Fruit fly (Drosophila melanogaster) whole organism, pupa: Measurements from ENCODE around the gene CG3285.

Source experiments
- CG10348 ChIP-seq: fragments of 200-800 bp; sonication (Bioruptor generic); IDR thresholded peaks from 2 replicates; pipeline ENCODE4 v1.3.6; 2022; ENCODE audit warnings: missing biosample characterization, missing genetic modification characterization
- CG12605 ChIP-seq: fragments of 200-800 bp; sonication (Bioruptor generic); IDR thresholded peaks from 2 replicates; pipeline ENCODE4 v1.3.6; 2022; ENCODE audit warnings: missing biosample characterization, missing genetic modification characterization
- CG13204 ChIP-seq: fragments of 200-800 bp; sonication (Bioruptor generic); optimal IDR thresholded peaks from 2 replicates; lab custom pipeline; 2018; ENCODE audit warnings: missing biosample characterization, mild to moderate bottlenecking, missing genetic modification characterization, moderate library complexity
- CG14655 ChIP-seq: fragments of 200-800 bp; sonication (Bioruptor generic); optimal IDR thresholded peaks from 3 replicates; lab custom pipeline; 2017; ENCODE audit warnings: mild to moderate bottlenecking, missing biosample characterization, missing genetic modification reagents, missing genetic modification characterization
- CG15710 ChIP-seq: fragments of 200-800 bp; sonication (Bioruptor generic); optimal IDR thresholded peaks from 2 replicates; lab custom pipeline; 2018; ENCODE audit warnings: missing biosample characterization, mild to moderate bottlenecking, missing genetic modification characterization, moderate library complexity
- CG17806 ChIP-seq: fragments of 200-800 bp; sonication (Bioruptor generic); optimal IDR thresholded peaks from 2 replicates; lab custom pipeline; 2018; ENCODE audit warnings: missing biosample characterization, mild to moderate bottlenecking, missing genetic modification characterization, moderate library complexity
- CG32121 ChIP-seq: fragments of 200-800 bp; sonication (Bioruptor generic); IDR thresholded peaks from 2 replicates; pipeline ENCODE4 v1.3.6; 2022; ENCODE audit warnings: missing biosample characterization, missing genetic modification characterization
- CG34367 ChIP-seq: fragments of 200-800 bp; sonication (Bioruptor generic); optimal IDR thresholded peaks from 2 replicates; lab custom pipeline; 2018; ENCODE audit warnings: missing biosample characterization, mild to moderate bottlenecking, missing genetic modification characterization
- CG4496 ChIP-seq: fragments of 200-800 bp; sonication (Bioruptor generic); IDR thresholded peaks from 3 replicates; pipeline ENCODE4 v1.3.6; 2022; ENCODE audit warnings: missing biosample characterization, missing genetic modification characterization
- CG8159 ChIP-seq: fragments of 200-800 bp; sonication (Bioruptor generic); optimal IDR thresholded peaks from 3 replicates; lab custom pipeline; 2018; ENCODE audit warnings: missing biosample characterization, mild to moderate bottlenecking, missing genetic modification characterization, moderate library complexity
- CG8301 ChIP-seq: fragments of 200-800 bp; sonication (Bioruptor generic); optimal IDR thresholded peaks from 2 replicates; lab custom pipeline; 2018; ENCODE audit warnings: missing biosample characterization, mild to moderate bottlenecking, missing genetic modification characterization
- CG9948 ChIP-seq: fragments of 200-800 bp; sonication (Bioruptor generic); optimal IDR thresholded peaks from 2 replicates; lab custom pipeline; 2018; ENCODE audit warnings: missing biosample characterization, mild to moderate bottlenecking, missing genetic modification characterization, moderate library complexity
- D1 ChIP-seq: fragments of 200-800 bp; sonication (Bioruptor generic); optimal IDR thresholded peaks from 2 replicates; lab custom pipeline; 2018; ENCODE audit warnings: missing biosample characterization, mild to moderate bottlenecking, missing genetic modification characterization, moderate library complexity
- EcR ChIP-seq: fragments of 200-800 bp; sonication (Bioruptor generic); optimal IDR thresholded peaks from 3 replicates; lab custom pipeline; 2019; ENCODE audit warnings: missing biosample characterization, missing genetic modification characterization, mild to moderate bottlenecking, moderate library complexity, missing genetic modification reagents
- Ets98B ChIP-seq: fragments of 200-800 bp; sonication (Bioruptor generic); IDR thresholded peaks from 2 replicates; pipeline ENCODE4 v1.3.6; 2022; ENCODE audit warnings: missing biosample characterization, missing genetic modification characterization
- Pif1A ChIP-seq: fragments of 200-800 bp; sonication (Bioruptor generic); optimal IDR thresholded peaks from 3 replicates; lab custom pipeline; 2016; ENCODE audit warnings: missing biosample characterization, missing genetic modification characterization
- Pif1B ChIP-seq: fragments of 200-800 bp; sonication (Bioruptor generic); optimal IDR thresholded peaks from 3 replicates; lab custom pipeline; 2016; ENCODE audit warnings: missing biosample characterization, missing genetic modification characterization
- Snoo ChIP-seq: fragments of 200-800 bp; sonication (Bioruptor generic); optimal IDR thresholded peaks from 3 replicates; lab custom pipeline; 2017; ENCODE audit warnings: missing biosample characterization, mild to moderate bottlenecking, missing genetic modification characterization, inconsistent platforms
- fd96Ca ChIP-seq: fragments of 200-800 bp; sonication (Bioruptor generic); IDR thresholded peaks from 3 replicates; pipeline ENCODE4 v1.3.6; 2022; ENCODE audit warnings: missing biosample characterization, missing genetic modification characterization
- gl ChIP-seq: fragments of 200-800 bp; sonication (Bioruptor generic); optimal IDR thresholded peaks from 2 replicates; lab custom pipeline; 2018; ENCODE audit warnings: missing biosample characterization, mild to moderate bottlenecking, missing genetic modification characterization
- rn ChIP-seq: fragments of 200-800 bp; sonication (Bioruptor generic); IDR thresholded peaks from 2 replicates; pipeline ENCODE4 v1.3.6; 2022; ENCODE audit warnings: missing biosample characterization, missing genetic modification characterization

Gene CG3285

DNA sequence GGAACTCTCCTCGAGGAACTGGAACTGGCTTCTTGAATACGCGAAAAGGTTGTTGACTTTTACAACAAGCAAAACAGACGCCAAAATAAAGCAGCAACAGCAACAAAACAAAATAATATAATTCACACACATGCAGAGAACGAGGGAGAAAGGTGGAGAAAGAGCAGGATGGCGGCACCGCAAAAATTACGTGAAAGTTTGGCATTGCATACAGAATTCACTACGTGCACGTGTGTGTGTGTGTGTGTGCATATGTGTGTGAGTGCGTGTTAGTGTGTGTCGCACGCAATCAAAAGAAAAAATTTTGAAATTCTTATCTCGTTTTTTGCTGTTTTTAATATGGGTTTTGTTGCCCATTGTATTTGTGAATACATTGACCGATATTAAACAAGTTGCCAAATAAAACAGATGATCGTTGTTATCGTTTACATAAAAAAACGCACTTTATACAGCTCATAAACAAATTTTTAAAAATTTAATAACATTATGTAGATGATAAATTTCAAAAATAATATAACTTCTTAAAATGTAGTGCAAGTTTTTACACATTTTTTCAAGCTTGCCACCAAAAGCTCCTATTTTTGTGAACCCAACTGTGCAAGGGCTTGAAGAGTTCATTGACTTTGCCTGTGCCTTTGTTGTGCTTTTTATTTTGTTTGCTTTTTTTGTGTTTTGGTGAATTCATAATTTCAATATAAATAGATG is 10.7 kb downstream of the CG3285 start:
- TF ChIP-seq CG15710 (tag; lab: Kevin White, UChicago) (peak; percentile 7), rn (GFP tag; lab: Robert Waterston, UW) (no peak), CG14655 (GFP tag; lab: Kevin White, UChicago) (peak; percentile 2), CG17806 (tag; lab: Kevin White, UChicago) (peak; percentile 33), CG9948 (tag; lab: Kevin White, UChicago) (peak; percentile 17), CG12605 (GFP tag; lab: Robert Waterston, UW) (no peak), Snoo (tag; lab: Kevin White, UChicago) (peak; percentile 87), EcR (GFP tag; lab: Kevin White, UChicago) (peak; percentile 52), Pif1A (no peak)
- TF ChIP-seq, all 21 proteins: peak for 6

DNA sequence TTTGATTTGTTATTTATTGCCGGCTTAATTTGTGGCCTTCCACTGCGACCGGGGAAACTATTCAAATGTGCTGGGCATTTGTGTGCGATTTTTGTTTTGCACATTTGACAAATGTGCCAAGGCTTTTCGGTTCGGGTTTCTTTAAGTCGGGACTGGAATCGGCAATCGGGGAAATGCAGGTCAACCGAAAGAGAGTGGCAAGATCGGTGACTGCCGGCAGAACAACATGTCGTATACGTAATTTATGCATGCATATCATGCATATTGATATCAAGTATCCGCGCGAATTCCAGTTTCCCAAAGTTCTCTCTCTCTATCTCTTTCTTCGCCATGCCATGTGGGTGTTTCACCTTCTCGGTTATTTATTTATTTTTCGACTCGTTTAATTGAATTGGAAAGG is 11.6 kb downstream of the CG3285 start:
- TF ChIP-seq CG17806 (tag; lab: Kevin White, UChicago) = no peak
- TF ChIP-seq CG12605 (GFP tag; lab: Robert Waterston, UW) = no peak
- no peak for TF ChIP-seq CG9948 (tag; lab: Kevin White, UChicago)
- no peak for TF ChIP-seq CG32121 (GFP tag; lab: Robert Waterston, UW)
- TF ChIP-seq CG8301 = no peak
- TF ChIP-seq CG4496 (GFP tag; lab: Robert Waterston, UW) = no peak
- TF ChIP-seq CG15710 (tag; lab: Kevin White, UChicago) = no peak
- TF ChIP-seq gl (tag; lab: Kevin White, UChicago) = no peak
- no peak for TF ChIP-seq CG14655 (GFP tag; lab: Kevin White, UChicago)
- TF ChIP-seq fd96Ca (GFP tag; lab: Robert Waterston, UW) = no peak
- no peak for TF ChIP-seq Pif1A
- TF ChIP-seq Pif1B (GFP tag; lab: Kevin White, UChicago) = no peak
- no peak for TF ChIP-seq CG13204
- no peak for TF ChIP-seq Snoo (tag; lab: Kevin White, UChicago)
- TF ChIP-seq EcR (GFP tag; lab: Kevin White, UChicago) = no peak
- TF ChIP-seq rn (GFP tag; lab: Robert Waterston, UW) = no peak
- no peak for TF ChIP-seq Ets98B (GFP tag; lab: Robert Waterston, UW)
- TF ChIP-seq CG10348 (GFP tag; lab: Robert Waterston, UW) = no peak
- TF ChIP-seq, all 21 proteins: peak for 0

DNA sequence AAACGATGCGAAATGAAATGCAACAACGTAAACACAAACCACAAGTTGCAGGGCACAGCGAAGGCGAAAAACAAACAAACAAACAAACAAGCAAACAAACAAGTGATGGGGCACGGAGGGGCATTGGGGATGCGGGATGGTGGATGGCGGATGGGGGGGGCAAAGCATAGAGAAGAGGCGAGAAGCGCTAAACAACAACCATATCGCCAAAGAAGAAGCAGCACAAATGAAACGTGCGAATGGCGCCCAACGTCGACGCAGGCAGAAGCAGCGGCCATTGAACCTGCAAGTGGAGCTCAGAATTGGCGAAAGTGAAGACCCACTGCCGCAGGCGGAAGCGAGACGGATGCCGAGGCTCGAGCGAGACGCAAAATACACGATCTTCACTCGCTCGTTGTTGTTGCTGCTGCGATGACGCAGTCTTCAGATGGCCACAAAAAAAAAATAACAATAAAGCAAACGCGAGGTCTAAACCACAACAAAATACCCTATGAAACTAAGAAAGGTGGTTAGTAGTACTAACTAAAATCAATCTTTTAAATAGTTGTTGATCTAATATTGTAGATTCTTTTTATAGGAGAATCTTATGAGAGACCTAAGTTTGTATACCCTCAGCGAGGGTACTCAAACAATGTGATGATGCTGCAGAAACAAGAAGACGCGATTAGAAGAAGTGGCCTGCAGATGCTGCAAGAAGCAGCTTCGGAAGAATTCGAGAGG is 15.2 kb downstream of the CG3285 start:
- TF ChIP-seq CG4496 (GFP tag; lab: Robert Waterston, UW) (peak; percentile 87), EcR (GFP tag; lab: Kevin White, UChicago) (peak; percentile 99), D1 (tag; lab: Kevin White, UChicago) (no peak), CG17806 (tag; lab: Kevin White, UChicago) (peak; percentile 83), fd96Ca (GFP tag; lab: Robert Waterston, UW) (peak; percentile 83), Snoo (tag; lab: Kevin White, UChicago) (peak; percentile 78), CG9948 (tag; lab: Kevin White, UChicago) (peak; percentile 85), CG10348 (GFP tag; lab: Robert Waterston, UW) (no peak), CG13204 (peak; percentile 63), Ets98B (GFP tag; lab: Robert Waterston, UW) (peak; percentile 83), gl (tag; lab: Kevin White, UChicago) (peak; percentile 31), CG14655 (GFP tag; lab: Kevin White, UChicago) (peak; percentile 89), CG12605 (GFP tag; lab: Robert Waterston, UW) (peak; percentile 61), Pif1B (GFP tag; lab: Kevin White, UChicago) (peak; percentile 83), CG32121 (GFP tag; lab: Robert Waterston, UW) (peak; percentile 78), CG8301 (peak; percentile 86), CG34367 (tag; lab: Kevin White, UChicago) (peak; percentile 72), rn (GFP tag; lab: Robert Waterston, UW) (peak; percentile 76), Pif1A (peak; percentile 89), CG15710 (tag; lab: Kevin White, UChicago) (peak; percentile 48), CG8159 (tag; lab: Kevin White, UChicago) (peak; percentile 74)

DNA sequence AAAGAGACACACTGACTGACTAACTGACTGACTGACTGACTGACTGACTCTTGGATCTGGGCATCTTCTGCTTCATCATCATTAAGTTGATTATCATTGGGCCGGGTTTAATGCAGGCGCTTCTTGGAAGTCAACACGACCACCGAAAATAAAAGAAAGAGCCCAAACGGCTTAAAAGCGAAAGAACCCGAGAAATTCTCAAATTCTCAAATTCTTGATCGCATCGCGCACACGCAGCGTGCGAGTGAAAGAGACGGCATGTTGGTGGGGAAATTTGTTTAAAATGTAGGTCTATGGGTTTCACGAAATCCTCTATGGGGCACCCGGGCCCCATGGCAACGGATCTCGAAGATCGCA is 15.7 kb downstream of the CG3285 start:
- no peak for TF ChIP-seq Snoo (tag; lab: Kevin White, UChicago)
- TF ChIP-seq gl (tag; lab: Kevin White, UChicago) = no peak
- no peak for TF ChIP-seq CG15710 (tag; lab: Kevin White, UChicago)
- no peak for TF ChIP-seq CG32121 (GFP tag; lab: Robert Waterston, UW)
- TF ChIP-seq CG12605 (GFP tag; lab: Robert Waterston, UW) = no peak
- no peak for TF ChIP-seq Pif1B (GFP tag; lab: Kevin White, UChicago)
- no peak for TF ChIP-seq CG13204
- TF ChIP-seq fd96Ca (GFP tag; lab: Robert Waterston, UW) = no peak
- TF ChIP-seq rn (GFP tag; lab: Robert Waterston, UW) = no peak
- no peak for TF ChIP-seq CG17806 (tag; lab: Kevin White, UChicago)
- TF ChIP-seq CG8159 (tag; lab: Kevin White, UChicago) = no peak
- TF ChIP-seq CG4496 (GFP tag; lab: Robert Waterston, UW) = no peak
- no peak for TF ChIP-seq CG10348 (GFP tag; lab: Robert Waterston, UW)
- TF ChIP-seq CG9948 (tag; lab: Kevin White, UChicago) = no peak
